Worm (Caenorhabditis elegans) whole organism, young adult: ENCODE measurements around the gene cyp-13A1.

Experiments used
- B0019.2 ChIP-seq: fragments of 200-800 bp; sonication (Bioruptor generic); conservative IDR thresholded peaks from 2 replicates; pipeline ENCODE4 v1.3.6; 2022; ENCODE audit warnings: missing genetic modification reagents, missing genetic modification characterization, missing compliant biosample characterization
- F22D6.2 ChIP-seq: sonication (generic microtip); optimal IDR thresholded peaks from 2 replicates; lab custom pipeline; 2016; ENCODE audit warnings: mild to moderate bottlenecking, missing genetic modification characterization, missing compliant biosample characterization
- F55B11.4 ChIP-seq: sonication (generic microtip); optimal IDR thresholded peaks from 2 replicates; lab custom pipeline; 2016; ENCODE audit warnings: missing compliant biosample characterization, missing genetic modification characterization, borderline replicate concordance; ENCODE audit not compliant: insufficient read depth
- K11D2.4 ChIP-seq: fragments of 200-800 bp; sonication (Bioruptor generic); IDR thresholded peaks from 2 replicates; pipeline ENCODE4 v1.3.6; 2022; ENCODE audit warnings: missing genetic modification reagents, missing genetic modification characterization, missing compliant biosample characterization
- Y53G8AR.9 ChIP-seq: fragments of 200-800 bp; sonication (Bioruptor generic); conservative IDR thresholded peaks from 2 replicates; pipeline ENCODE4 v1.3.6; 2022; ENCODE audit warnings: missing genetic modification reagents, missing genetic modification characterization, missing compliant biosample characterization
- Y56A3A.18 ChIP-seq: fragments of 200-800 bp; sonication (Bioruptor generic); IDR thresholded peaks from 2 replicates; pipeline ENCODE4 v1.3.6; 2022; ENCODE audit warnings: missing genetic modification reagents, missing genetic modification characterization, missing compliant biosample characterization
- Y95B8A.8 ChIP-seq: fragments of 200-800 bp; sonication (Bioruptor generic); IDR thresholded peaks from 2 replicates; pipeline ENCODE4 v1.3.6; 2022; ENCODE audit warnings: missing genetic modification reagents, missing genetic modification characterization, missing compliant biosample characterization
- atf-7 ChIP-seq: sonication (generic microtip); optimal IDR thresholded peaks from 2 replicates; lab custom pipeline; 2017; ENCODE audit warnings: mild to moderate bottlenecking, missing genetic modification characterization, missing compliant biosample characterization
- attf-5 ChIP-seq: fragments of 200-800 bp; sonication (Bioruptor generic); optimal IDR thresholded peaks from 2 replicates; lab custom pipeline; 2018; ENCODE audit warnings: mild to moderate bottlenecking, missing genetic modification characterization, missing compliant biosample characterization
- attf-6 ChIP-seq: fragments of 200-800 bp; sonication (Bioruptor generic); IDR thresholded peaks from 2 replicates; pipeline ENCODE4 v1.3.6; 2022; ENCODE audit warnings: missing genetic modification reagents, missing genetic modification characterization, missing compliant biosample characterization
- cebp-1 ChIP-seq, 2 experiments: fragments of 200-800 bp in 1 of 2; sonication (Bioruptor generic) in 1 of 2; sonication (generic microtip) in 1 of 2; IDR thresholded peaks in 1 of 2; optimal IDR thresholded peaks in 1 of 2; 2 replicates each; pipeline versions ENCODE4 v1.3.6 to Lab custom; 2017 to 2022; ENCODE audit warnings: missing compliant biosample characterization in 2 of 2, missing genetic modification characterization in 2 of 2, mild to moderate bottlenecking in 1 of 2, missing genetic modification reagents in 1 of 2, moderate library complexity in 1 of 2
- cebp-2 ChIP-seq: fragments of 200-800 bp; sonication (Bioruptor generic); IDR thresholded peaks from 2 replicates; pipeline ENCODE4 v1.3.6; 2022; ENCODE audit warnings: missing genetic modification characterization, missing compliant biosample characterization
- chd-7 ChIP-seq: sonication (generic microtip); optimal IDR thresholded peaks from 2 replicates; lab custom pipeline; 2016; ENCODE audit warnings: mild to moderate bottlenecking, missing genetic modification characterization, moderate library complexity, missing compliant biosample characterization
- dox-1 ChIP-seq: fragments of 200-800 bp; sonication (Bioruptor generic); IDR thresholded peaks from 2 replicates; pipeline ENCODE4 v1.3.6; 2022; ENCODE audit warnings: missing genetic modification reagents, missing genetic modification characterization, missing compliant biosample characterization
- dpff-1 ChIP-seq: sonication (generic microtip); optimal IDR thresholded peaks from 2 replicates; lab custom pipeline; 2017; ENCODE audit warnings: mild to moderate bottlenecking, missing genetic modification characterization, missing compliant biosample characterization
- efl-1 ChIP-seq: fragments of 150-350 bp; optimal IDR thresholded peaks from 2 replicates; lab custom pipeline; 2014; ENCODE audit warnings: missing biosample characterization, missing genetic modification reagents, missing genetic modification characterization
- egl-44 ChIP-seq: fragments of 200-800 bp; sonication (Bioruptor generic); IDR thresholded peaks from 2 replicates; pipeline ENCODE4 v1.3.6; 2022; ENCODE audit warnings: missing genetic modification reagents, missing genetic modification characterization, missing compliant biosample characterization
- ekl-4 ChIP-seq: fragments of 200-800 bp; sonication (Bioruptor generic); IDR thresholded peaks from 2 replicates; pipeline ENCODE4 v1.3.6; 2022; ENCODE audit warnings: missing genetic modification reagents, missing genetic modification characterization, missing compliant biosample characterization
- ets-4 ChIP-seq: fragments of 200-800 bp; sonication (Bioruptor generic); optimal IDR thresholded peaks from 2 replicates; lab custom pipeline; 2018; ENCODE audit warnings: mild to moderate bottlenecking, missing genetic modification characterization, missing compliant biosample characterization
- hmg-1.2 ChIP-seq: fragments of 200-800 bp; sonication (Bioruptor generic); IDR thresholded peaks from 2 replicates; pipeline ENCODE4 v1.3.6; 2022; ENCODE audit warnings: missing genetic modification reagents, missing genetic modification characterization, missing compliant biosample characterization
- hrde-1 ChIP-seq: sonication (generic microtip); optimal IDR thresholded peaks from 2 replicates; lab custom pipeline; 2016; ENCODE audit warnings: missing genetic modification characterization, mild to moderate bottlenecking, missing compliant biosample characterization, moderate library complexity, missing genotype, missing genetic modification reagents, borderline replicate concordance
- let-607 ChIP-seq, 2 experiments: fragments of 200-800 bp in 1 of 2; sonication (Bioruptor generic) in 1 of 2; sonication (generic microtip) in 1 of 2; optimal IDR thresholded peaks; 2 replicates each; lab custom pipeline; 2016 to 2018; ENCODE audit warnings: mild to moderate bottlenecking in 2 of 2, missing compliant biosample characterization in 2 of 2, missing genetic modification characterization in 2 of 2, moderate library complexity in 2 of 2, missing genotype in 1 of 2
- lin-35 ChIP-seq, 3 experiments: fragments of 150-350 bp in 2 of 3; sonication (generic microtip) in 1 of 3; optimal IDR thresholded peaks; 2 replicates each; lab custom pipeline; 2014 to 2018; ENCODE audit warnings: missing biosample characterization in 3 of 3, missing genetic modification characterization in 3 of 3, missing genetic modification reagents in 3 of 3
- lir-1 ChIP-seq: fragments of 200-800 bp; sonication (Bioruptor generic); conservative IDR thresholded peaks from 2 replicates; pipeline ENCODE4 v1.3.6; 2022; ENCODE audit warnings: missing genetic modification reagents, missing genetic modification characterization, missing compliant biosample characterization
- madf-3 ChIP-seq: fragments of 200-800 bp; sonication (Bioruptor generic); IDR thresholded peaks from 2 replicates; pipeline ENCODE4 v1.3.6; 2022; ENCODE audit warnings: missing genetic modification reagents, missing genetic modification characterization, missing compliant biosample characterization
- madf-6 ChIP-seq: fragments of 200-800 bp; sonication (Bioruptor generic); IDR thresholded peaks from 2 replicates; pipeline ENCODE4 v1.3.6; 2022; ENCODE audit warnings: missing genetic modification reagents, missing genetic modification characterization, missing compliant biosample characterization
- mcd-1 ChIP-seq: fragments of 200-800 bp; sonication (Bioruptor generic); IDR thresholded peaks from 2 replicates; pipeline ENCODE4 v1.3.6; 2022; ENCODE audit warnings: missing genetic modification reagents, missing genetic modification characterization, missing compliant biosample characterization
- nfya-1 ChIP-seq: sonication (generic microtip); optimal IDR thresholded peaks from 2 replicates; lab custom pipeline; 2017; ENCODE audit warnings: antibody characterized with exemption, missing compliant biosample characterization, missing genetic modification characterization, borderline replicate concordance; ENCODE audit not compliant: insufficient read depth
- nfyb-1 ChIP-seq: fragments of 200-800 bp; sonication (Bioruptor generic); IDR thresholded peaks from 2 replicates; pipeline ENCODE4 v1.3.6; 2022; ENCODE audit warnings: missing genetic modification reagents, missing genetic modification characterization, missing compliant biosample characterization
- nhr-120 ChIP-seq: fragments of 200-800 bp; sonication (Bioruptor generic); IDR thresholded peaks from 2 replicates; pipeline ENCODE4 v1.3.6; 2022; ENCODE audit warnings: missing genetic modification characterization, missing compliant biosample characterization
- nhr-179 ChIP-seq: sonication (generic microtip); optimal IDR thresholded peaks from 2 replicates; lab custom pipeline; 2016; ENCODE audit warnings: mild to moderate bottlenecking, missing genetic modification characterization, missing compliant biosample characterization
- nhr-80 ChIP-seq: sonication (generic microtip); optimal IDR thresholded peaks from 2 replicates; lab custom pipeline; 2016; ENCODE audit warnings: missing genetic modification characterization, missing compliant biosample characterization
- nhr-90 ChIP-seq: sonication (generic microtip); optimal IDR thresholded peaks from 2 replicates; lab custom pipeline; 2016; ENCODE audit warnings: missing genotype, mild to moderate bottlenecking, missing genetic modification characterization, missing compliant biosample characterization
- pbrm-1 ChIP-seq: fragments of 200-800 bp; sonication (Bioruptor generic); IDR thresholded peaks from 2 replicates; pipeline ENCODE4 v1.3.6; 2022; ENCODE audit warnings: missing genetic modification reagents, missing genetic modification characterization, missing compliant biosample characterization
- pha-4 ChIP-seq: fragments of 150-350 bp; sonication (generic microtip); optimal IDR thresholded peaks from 2 replicates; lab custom pipeline; 2014; ENCODE audit warnings: missing biosample characterization, missing genetic modification reagents, missing genetic modification characterization
- sdz-38 ChIP-seq: sonication (generic microtip); optimal IDR thresholded peaks from 2 replicates; lab custom pipeline; 2016; ENCODE audit warnings: missing genotype, missing genetic modification characterization, missing compliant biosample characterization
- snpc-4 ChIP-seq, 5 experiments: fragments of 150-350 bp in 1 of 5; sonication (generic microtip) in 4 of 5; optimal IDR thresholded peaks; 2 replicates each; lab custom pipeline; 2014 to 2018; ENCODE audit warnings: missing genetic modification characterization in 5 of 5, missing biosample characterization in 3 of 5, antibody characterized with exemption in 2 of 5, mild to moderate bottlenecking in 2 of 5, missing compliant biosample characterization in 2 of 5, missing genotype in 2 of 5, moderate library complexity in 2 of 5, missing genetic modification reagents in 1 of 5
- somi-1 ChIP-seq: fragments of 200-800 bp; sonication (Bioruptor generic); optimal IDR thresholded peaks from 2 replicates; lab custom pipeline; 2018; ENCODE audit warnings: mild to moderate bottlenecking, missing genetic modification characterization, missing compliant biosample characterization
- tbp1 ChIP-seq: fragments of 200-800 bp; sonication (Bioruptor generic); optimal IDR thresholded peaks from 2 replicates; lab custom pipeline; 2018; ENCODE audit warnings: mild to moderate bottlenecking, missing genetic modification characterization, missing compliant biosample characterization
- tlf-1 ChIP-seq: fragments of 200-800 bp; sonication (Bioruptor generic); optimal IDR thresholded peaks from 2 replicates; lab custom pipeline; 2018; ENCODE audit warnings: mild to moderate bottlenecking, missing genetic modification characterization, missing compliant biosample characterization
- ztf-22 ChIP-seq: fragments of 200-800 bp; sonication (Bioruptor generic); optimal IDR thresholded peaks from 2 replicates; lab custom pipeline; 2018; ENCODE audit warnings: mild to moderate bottlenecking, missing genetic modification characterization, moderate library complexity, missing compliant biosample characterization

cyp-13A1 gene

DNA sequence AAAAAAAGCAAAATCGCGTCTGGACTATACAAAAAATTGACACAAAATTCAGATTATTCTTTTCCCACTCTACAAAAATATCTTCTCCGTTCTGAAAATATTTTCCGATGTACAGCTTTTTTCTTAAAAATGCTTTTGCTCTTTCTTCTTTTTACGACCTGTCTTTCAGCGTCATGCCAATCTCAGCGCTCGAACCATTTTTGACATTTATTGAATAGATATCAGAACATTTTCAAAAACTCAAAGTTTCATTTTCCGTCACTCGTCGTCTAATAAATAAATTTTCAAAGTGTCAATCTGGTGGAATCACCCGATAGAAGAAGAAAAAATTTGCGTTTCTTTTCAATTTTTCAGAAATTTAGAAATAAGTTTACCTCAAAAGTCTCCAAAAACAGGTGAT lies 40.4 kb downstream of the cyp-13A1 start (continued):
- TF ChIP-seq hrde-1 (tag; lab: Kevin White, UChicago) (no peak), F22D6.2 (tag; lab: Kevin White, UChicago) (no peak), madf-6 (GFP tag; lab: Robert Waterston, UW) (no peak), dpff-1 (no peak)
- TF ChIP-seq, all 124 proteins: peak for 11

DNA sequence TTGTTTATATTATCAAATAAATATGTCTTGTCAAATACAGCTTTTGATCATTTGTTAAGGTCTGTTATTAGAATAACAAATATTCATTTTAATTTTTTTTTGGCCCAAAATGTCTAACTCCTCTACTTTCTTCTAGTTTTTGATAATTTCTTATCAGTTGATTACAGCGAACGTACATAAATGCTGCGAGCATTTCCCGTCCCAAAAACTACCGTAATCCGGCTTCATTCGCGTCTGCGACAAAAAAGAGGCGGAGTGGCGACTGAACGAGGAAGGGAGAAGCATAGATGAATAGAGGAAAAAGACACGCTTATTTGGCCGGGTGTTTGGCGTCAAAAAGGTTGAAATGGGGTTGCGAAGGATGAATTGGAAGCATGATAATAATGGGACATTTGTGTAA lies 41.2 kb downstream of the cyp-13A1 start:
- TF ChIP-seq dox-1 (GFP tag; lab: Robert Waterston, UW) (peak; percentile 60; the same call in 1 of the 2 replicates), let-607 (tag; optimal IDR thresholded peaks at IDR 0.05; lab: Kevin White, UChicago) (peak; percentile 61 to 69), madf-3 (GFP tag; lab: Robert Waterston, UW) (0 out of 2 replicates have a peak, but pooled peaks have one; percentile 61), pbrm-1 (GFP tag; lab: Robert Waterston, UW) (0 out of 2 replicates have a peak, but pooled peaks have one; percentile 41), cebp-1 (GFP tag; IDR thresholded peaks at IDR 0.05; lab: Robert Waterston, UW) (no peak), cebp-1 (tag; optimal IDR thresholded peaks at IDR 0.05; lab: Kevin White, UChicago) (peak; percentile 26), snpc-4 (GFP tag; optimal IDR thresholded peaks at IDR 0.05; lab: Kevin White, UChicago) (no peak), snpc-4 (tag; optimal IDR thresholded peaks at IDR 0.05; lab: Kevin White, UChicago) (peak in 1 of 4 experiments; percentile 4), nhr-80 (tag; lab: Kevin White, UChicago) (peak; percentile 86), pha-4 (peak; percentile 53), F55B11.4 (tag; lab: Kevin White, UChicago) (no peak), nhr-120 (GFP tag; lab: Robert Waterston, UW) (no peak), Y56A3A.18 (GFP tag; lab: Robert Waterston, UW) (0 out of 2 replicates have a peak, but pooled peaks have one; percentile 8), hmg-1.2 (GFP tag; lab: Robert Waterston, UW) (0 out of 2 replicates have a peak, but pooled peaks have one; percentile 11), ets-4 (GFP tag; lab: Kevin White, UChicago) (peak; percentile 3), nhr-90 (tag; lab: Kevin White, UChicago) (peak; percentile 38), ztf-22 (GFP tag; lab: Kevin White, UChicago) (peak; percentile 76), attf-5 (GFP tag; lab: Kevin White, UChicago) (no peak), Y53G8AR.9 (0 out of 2 replicates have a peak, but pooled peaks have one; percentile 47), tbp1 (GFP tag; lab: Kevin White, UChicago) (peak; percentile 13), nfya-1 (tag; lab: Kevin White, UChicago) (no peak)

DNA sequence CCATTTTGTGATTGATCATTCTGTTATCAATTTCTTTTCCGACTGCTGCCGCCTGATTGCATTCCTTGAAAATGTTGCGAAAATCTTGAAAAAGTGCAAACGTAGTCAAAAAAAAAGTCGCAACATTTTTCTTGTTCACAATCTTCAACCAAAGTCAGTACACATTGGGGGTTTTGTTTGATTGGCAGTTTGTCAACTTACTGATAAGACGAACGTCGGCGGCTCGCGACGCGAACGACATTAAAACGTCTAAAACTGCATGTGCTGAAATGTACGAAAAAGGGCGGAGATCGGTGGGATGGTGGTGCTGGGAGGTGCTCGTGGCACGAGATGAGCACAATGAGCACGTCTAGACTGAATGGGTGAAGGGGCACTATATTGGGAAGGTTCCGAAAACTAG lies 43.0 kb downstream of the cyp-13A1 start:
- peak; percentile 23 for TF ChIP-seq atf-7 (tag; lab: Kevin White, UChicago)
- TF ChIP-seq mcd-1 (GFP tag; lab: Robert Waterston, UW), result peak; percentile 33; the same call in 1 of the 2 replicates
- TF ChIP-seq let-607 (tag; optimal IDR thresholded peaks at IDR 0.05; lab: Kevin White, UChicago), result peak; percentile 85 to 91
- TF ChIP-seq cebp-2 (GFP tag; lab: Robert Waterston, UW), result 0 out of 2 replicates have a peak, but pooled peaks have one; percentile 64
- no peak for TF ChIP-seq egl-44 (GFP tag; lab: Robert Waterston, UW)
- peak; percentile 42 for TF ChIP-seq ets-4 (GFP tag; lab: Kevin White, UChicago)
- TF ChIP-seq ekl-4 (GFP tag; lab: Robert Waterston, UW), result no peak
- no peak for TF ChIP-seq efl-1 (GFP tag; lab: Kevin White, UChicago)
- TF ChIP-seq sdz-38 (tag; lab: Kevin White, UChicago), result no peak
- TF ChIP-seq somi-1 (GFP tag; lab: Kevin White, UChicago), result no peak
- no peak for TF ChIP-seq lin-35 (GFP tag; optimal IDR thresholded peaks at IDR 0.05; lab: Kevin White, UChicago)
- TF ChIP-seq nhr-179 (tag; lab: Kevin White, UChicago), result no peak
- no peak for TF ChIP-seq K11D2.4 (GFP tag; lab: Robert Waterston, UW)
- TF ChIP-seq F22D6.2 (tag; lab: Kevin White, UChicago), result no peak
- peak; percentile 70 for TF ChIP-seq tlf-1 (GFP tag; lab: Kevin White, UChicago)
- TF ChIP-seq nfyb-1 (GFP tag; lab: Robert Waterston, UW), result 0 out of 2 replicates have a peak, but pooled peaks have one; percentile 24
- TF ChIP-seq hrde-1 (tag; lab: Kevin White, UChicago), result no peak
- no peak; the same call in 1 of the 2 replicates for TF ChIP-seq Y53G8AR.9
- peak; percentile 92 for TF ChIP-seq nhr-80 (tag; lab: Kevin White, UChicago)
- TF ChIP-seq cebp-1 (GFP tag; IDR thresholded peaks at IDR 0.05; lab: Robert Waterston, UW), result 0 out of 2 replicates have a peak, but pooled peaks have one; percentile 24
- TF ChIP-seq cebp-1 (tag; optimal IDR thresholded peaks at IDR 0.05; lab: Kevin White, UChicago), result peak; percentile 69
- TF ChIP-seq attf-6 (GFP tag; lab: Robert Waterston, UW), result no peak
- 0 out of 2 replicates have a peak, but pooled peaks have one; percentile 34 for TF ChIP-seq Y95B8A.8 (GFP tag; lab: Robert Waterston, UW)
- TF ChIP-seq pbrm-1 (GFP tag; lab: Robert Waterston, UW), result peak; percentile 30; the same call in 1 of the 2 replicates
- 0 out of 2 replicates have a peak, but pooled peaks have one; percentile 21 for TF ChIP-seq lir-1
- no peak for TF ChIP-seq B0019.2 (GFP tag; lab: Robert Waterston, UW)
- peak; percentile 67 for TF ChIP-seq chd-7
